Worm (Caenorhabditis elegans): ENCODE results near the gene sru-19.

The sru-19 gene

ce11 chrIV:12522521-12522920, 24.2 kb downstream of the sru-19 start, which contains the start of gene sru-13:
Gene sru-13, minus strand, starts transcription at chrIV:12522621.
- TF ChIP-seq ztf-1 (GFP tag; conservative IDR thresholded peaks at IDR 0.05) (no peak), zag-1 (tag; optimal IDR thresholded peaks at IDR 0.05) (no peak), gmeb-1 (tag; optimal IDR thresholded peaks at IDR 0.05) (no peak), nhr-6 (tag; optimal IDR thresholded peaks at IDR 0.05) (no peak), lin-39 (tag; optimal IDR thresholded peaks at IDR 0.05) (no peak), mbf-1 (tag; optimal IDR thresholded peaks at IDR 0.05) (no peak), egl-27 (tag; optimal IDR thresholded peaks at IDR 0.05) (no peak), Y55F3AM.14 (GFP tag; optimal IDR thresholded peaks at IDR 0.05) (no peak), nhr-12 (tag; optimal IDR thresholded peaks at IDR 0.05) (no peak), mab-5 (tag; optimal IDR thresholded peaks at IDR 0.05) (no peak), sma-9 (GFP tag; optimal IDR thresholded peaks at IDR 0.05) (no peak), sma-9 (tag; optimal IDR thresholded peaks at IDR 0.05) (no peak), nhr-11 (tag; optimal IDR thresholded peaks at IDR 0.05) (no peak), C34F6.9 (tag; optimal IDR thresholded peaks at IDR 0.05) (no peak), sem-4 (tag; optimal IDR thresholded peaks at IDR 0.05) (no peak)

DNA sequence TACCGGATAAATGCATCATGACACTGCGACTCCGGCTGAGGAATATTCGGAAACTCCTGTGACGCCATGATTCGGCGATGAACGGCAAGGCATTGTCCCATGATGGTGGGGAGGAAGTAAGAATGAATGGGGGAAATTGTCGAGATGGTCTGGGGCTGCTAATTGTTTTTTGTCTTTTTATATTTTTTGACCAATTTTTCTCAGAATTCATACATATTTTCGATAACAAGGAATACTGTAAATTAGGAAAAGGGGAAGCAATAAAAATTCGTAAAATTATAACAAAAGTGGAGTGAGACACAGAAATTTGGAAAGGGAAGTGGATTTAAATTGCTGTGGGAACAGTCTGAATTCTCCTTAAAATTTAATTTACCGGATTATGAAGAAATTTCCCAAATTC, 27.1 kb downstream of the sru-19 start, which contains the start of gene eak-4:
TSS of gene eak-4 (minus strand) at position 101 of the 400 bp plus-strand sequence.
- TF ChIP-seq fos-1 (tag; optimal IDR thresholded peaks at IDR 0.05) (no peak), ceh-16 (tag; optimal IDR thresholded peaks at IDR 0.05) (no peak), nhr-129 (tag; optimal IDR thresholded peaks at IDR 0.05) (no peak), sem-4 (tag; optimal IDR thresholded peaks at IDR 0.05) (no peak), aly-2 (tag; optimal IDR thresholded peaks at IDR 0.05) (no peak), Y55F3AM.14 (GFP tag; optimal IDR thresholded peaks at IDR 0.05) (no peak), mbf-1 (tag; optimal IDR thresholded peaks at IDR 0.05) (no peak), skn-1 (tag; optimal IDR thresholded peaks at IDR 0.05) (no peak)

ce11 chrIV:12527217-12527616, 28.9 kb downstream of the sru-19 start, which contains the start of gene F53B2.8:
Gene F53B2.8, minus strand, starts transcription at chrIV:12527396.
- no peak for TF ChIP-seq ztf-4 (tag; optimal IDR thresholded peaks at IDR 0.05)
- TF ChIP-seq mdl-1 (tag; optimal IDR thresholded peaks at IDR 0.05), result no peak
- TF ChIP-seq nhr-10 (tag; optimal IDR thresholded peaks at IDR 0.05), result peak; percentile 9
- TF ChIP-seq nhr-23 (tag; optimal IDR thresholded peaks at IDR 0.05), result no peak
- peak; percentile 97 for TF ChIP-seq fos-1 (tag; optimal IDR thresholded peaks at IDR 0.05)
- no peak for TF ChIP-seq snpc-4 (tag; optimal IDR thresholded peaks at IDR 0.05)
- no peak for TF ChIP-seq mab-5 (tag; optimal IDR thresholded peaks at IDR 0.05)
- TF ChIP-seq lin-39 (tag; optimal IDR thresholded peaks at IDR 0.05), result no peak
- no peak for TF ChIP-seq ZK546.5 (tag; optimal IDR thresholded peaks at IDR 0.05)
- TF ChIP-seq ztf-11 (tag; optimal IDR thresholded peaks at IDR 0.05), result no peak
- TF ChIP-seq sma-9 (GFP tag; optimal IDR thresholded peaks at IDR 0.05), result peak; percentile 57
- no peak for TF ChIP-seq sma-9 (tag; optimal IDR thresholded peaks at IDR 0.05)
- TF ChIP-seq R02D3.7 (tag; optimal IDR thresholded peaks at IDR 0.05), result no peak
- no peak for TF ChIP-seq nhr-21 (tag; optimal IDR thresholded peaks at IDR 0.05)
- no peak for TF ChIP-seq dmd-4 (tag; optimal IDR thresholded peaks at IDR 0.05)
- peak; percentile 19 for TF ChIP-seq skn-1 (tag; optimal IDR thresholded peaks at IDR 0.05)
- no peak for TF ChIP-seq alr-1 (tag; optimal IDR thresholded peaks at IDR 0.05)
- TF ChIP-seq peb-1 (tag; optimal IDR thresholded peaks at IDR 0.05), result no peak
- TF ChIP-seq lin-11 (tag; optimal IDR thresholded peaks at IDR 0.05), result no peak
- TF ChIP-seq lsy-2 (tag; optimal IDR thresholded peaks at IDR 0.05), result peak in 1 of 2 experiments; percentile 34
- peak; percentile 11 for TF ChIP-seq ama-1 (optimal IDR thresholded peaks at IDR 0.05)
- TF ChIP-seq ztf-1 (GFP tag; conservative IDR thresholded peaks at IDR 0.05), result no peak
- TF ChIP-seq nhr-129 (tag; optimal IDR thresholded peaks at IDR 0.05), result peak; percentile 90
- TF ChIP-seq nhr-6 (tag; optimal IDR thresholded peaks at IDR 0.05), result no peak
- TF ChIP-seq crh-2 (tag; optimal IDR thresholded peaks at IDR 0.05), result peak; percentile 75
- TF ChIP-seq gmeb-1 (tag; optimal IDR thresholded peaks at IDR 0.05), result peak; percentile 71
- no peak for TF ChIP-seq mbf-1 (tag; optimal IDR thresholded peaks at IDR 0.05)
- peak; percentile 0 for TF ChIP-seq F13H6.1 (tag; optimal IDR thresholded peaks at IDR 0.05)
- no peak for TF ChIP-seq sem-4 (tag; optimal IDR thresholded peaks at IDR 0.05)
- TF ChIP-seq C34F6.9 (tag; optimal IDR thresholded peaks at IDR 0.05), result peak; percentile 22

ce11 chrIV:12531047-12531446, 32.7 kb downstream of the sru-19 start, which contains the start of gene F53B2.5:
Gene F53B2.5, minus strand, starts transcription at chrIV:12531147.
- TF ChIP-seq nhr-129 (tag; optimal IDR thresholded peaks at IDR 0.05) (no peak), mbf-1 (tag; optimal IDR thresholded peaks at IDR 0.05) (no peak), elt-3 (tag; optimal IDR thresholded peaks at IDR 0.05) (no peak), R02D3.7 (tag; optimal IDR thresholded peaks at IDR 0.05) (no peak), dmd-4 (tag; optimal IDR thresholded peaks at IDR 0.05) (no peak), alr-1 (tag; optimal IDR thresholded peaks at IDR 0.05) (no peak), ZK546.5 (tag; optimal IDR thresholded peaks at IDR 0.05) (no peak), snpc-4 (tag; optimal IDR thresholded peaks at IDR 0.05) (no peak)

Measured in whole organism, L2 larva.